Worm (Caenorhabditis elegans): ENCODE results near the gene clec-5.

The clec-5 gene

ce11 chrIII:4861744-4862401, 21.5 kb downstream of the clec-5 start, which contains the start of the genes C35D10.10 and C35D10.5 (continued):
- no peak for TF ChIP-seq Y116A8C.19 (tag; optimal IDR thresholded peaks at IDR 0.05; ENCODE audit: borderline replicate concordance)
- no peak for TF ChIP-seq grh-1 (GFP tag; IDR thresholded peaks at IDR 0.05)
- TF ChIP-seq ztf-4 (tag; optimal IDR thresholded peaks at IDR 0.05) = no peak
- TF ChIP-seq ceh-8 (GFP tag; optimal IDR thresholded peaks at IDR 0.05) = no peak

DNA sequence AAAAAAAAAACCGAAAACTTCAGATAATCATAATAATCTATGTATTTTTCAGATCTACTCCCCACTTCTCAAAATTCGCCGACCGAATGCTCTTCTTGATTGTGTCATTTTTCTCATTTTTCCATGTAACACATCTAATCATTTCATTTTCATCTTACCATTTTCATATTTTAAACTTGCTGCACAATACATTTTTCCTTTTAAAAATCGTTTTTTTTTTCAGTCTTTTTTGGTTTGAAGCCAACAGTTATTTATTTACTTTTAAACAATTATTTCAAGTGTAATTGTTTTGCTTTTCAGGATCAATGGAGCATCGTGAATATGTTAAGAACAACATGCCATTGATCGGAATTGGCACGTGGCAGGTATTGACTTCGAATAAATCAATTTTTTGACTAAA, 24.4 kb downstream of the clec-5 start, which contains the start of gene C35D10.6:
Gene C35D10.6, plus strand, starts transcription at position 301 of the 400 bp plus-strand sequence.
- no peak for TF ChIP-seq C34B4.2 (tag; optimal IDR thresholded peaks at IDR 0.05)
- no peak for TF ChIP-seq efl-1 (optimal IDR thresholded peaks at IDR 0.05)
- TF ChIP-seq efl-1 (GFP tag; optimal IDR thresholded peaks at IDR 0.05 in 1 of 2) = peak in 1 of 2 experiments; percentile 76
- no peak for TF ChIP-seq ztf-11 (tag; optimal IDR thresholded peaks at IDR 0.05)

- TF ChIP-seq nhr-28 (tag; optimal IDR thresholded peaks at IDR 0.05) (no peak), unc-30 (tag; optimal IDR thresholded peaks at IDR 0.05) (no peak), dpl-1 (GFP tag; optimal IDR thresholded peaks at IDR 0.05) (no peak), nhr-19 (GFP tag; conservative IDR thresholded peaks at IDR 0.05) (no peak), sox-4 (tag; optimal IDR thresholded peaks at IDR 0.05) (no peak), mep-1 (tag; optimal IDR thresholded peaks at IDR 0.05) (no peak), efl-1 (optimal IDR thresholded peaks at IDR 0.05) (no peak), efl-1 (GFP tag; optimal IDR thresholded peaks at IDR 0.05 in 1 of 2) (no peak), F16B12.6 (tag; optimal IDR thresholded peaks at IDR 0.05) (no peak), ztf-4 (tag; optimal IDR thresholded peaks at IDR 0.05) (no peak), ama-1 (optimal IDR thresholded peaks at IDR 0.05) (no peak), fkh-10 (GFP tag; optimal IDR thresholded peaks at IDR 0.05) (no peak), unc-86 (tag; optimal IDR thresholded peaks at IDR 0.05) (no peak), elt-3 (tag; optimal IDR thresholded peaks at IDR 0.05) (no peak), nhr-20 (tag; optimal IDR thresholded peaks at IDR 0.05) (no peak), mdl-1 (tag; optimal IDR thresholded peaks at IDR 0.05) (no peak), nhr-11 (tag; optimal IDR thresholded peaks at IDR 0.05) (no peak), unc-62 (GFP tag; optimal IDR thresholded peaks at IDR 0.05) (no peak), pqm-1 (tag; optimal IDR thresholded peaks at IDR 0.05) (no peak), C34B4.2 (tag; optimal IDR thresholded peaks at IDR 0.05) (no peak)
Observed at ce11 chrIII:4856992-4857391, 26.4 kb downstream of the clec-5 start.

DNA sequence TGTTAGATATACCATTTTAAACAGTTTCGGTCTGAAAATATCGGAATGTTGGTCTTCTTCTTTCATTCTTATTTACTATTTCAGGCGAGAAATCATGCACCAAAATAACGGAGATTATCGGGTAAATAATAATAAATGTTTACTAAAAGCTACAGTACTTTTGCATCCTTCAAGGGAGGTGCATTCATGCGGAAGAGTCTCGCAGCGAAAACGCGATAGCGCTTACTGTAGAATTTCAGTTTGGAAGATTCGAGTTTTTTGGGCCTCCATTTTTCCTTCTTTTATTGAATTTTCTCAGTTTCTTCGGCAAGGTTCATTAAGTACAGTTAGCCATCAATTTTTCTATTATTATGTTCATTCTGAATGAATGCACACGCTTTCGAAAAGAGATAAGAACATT, 27.3 kb downstream of the clec-5 start, which contains the start of gene C35D10.7:
Gene C35D10.7, plus strand, starts transcription at position 85 of the 400 bp plus-strand sequence.
- TF ChIP-seq C34B4.2 (tag; optimal IDR thresholded peaks at IDR 0.05) (no peak), lin-39 (tag; optimal IDR thresholded peaks at IDR 0.05) (no peak), lin-13 (GFP tag; optimal IDR thresholded peaks at IDR 0.05) (no peak), nhr-20 (tag; optimal IDR thresholded peaks at IDR 0.05) (no peak), nhr-90 (tag; optimal IDR thresholded peaks at IDR 0.05; ENCODE audit: poor library complexity) (no peak), isw-1 (GFP tag; IDR thresholded peaks at IDR 0.05) (no peak), F16B12.6 (tag; optimal IDR thresholded peaks at IDR 0.05) (no peak), xbp-1 (tag; optimal IDR thresholded peaks at IDR 0.05) (no peak), ztf-11 (tag; optimal IDR thresholded peaks at IDR 0.05) (no peak), aly-2 (tag; optimal IDR thresholded peaks at IDR 0.05) (no peak), mep-1 (tag; optimal IDR thresholded peaks at IDR 0.05) (no peak), nhr-19 (GFP tag; conservative IDR thresholded peaks at IDR 0.05) (no peak), zag-1 (tag; optimal IDR thresholded peaks at IDR 0.05) (no peak), pag-3 (tag; optimal IDR thresholded peaks at IDR 0.05; ENCODE audit: borderline replicate concordance, insufficient read depth) (no peak), dsc-1 (tag; optimal IDR thresholded peaks at IDR 0.05) (no peak), sptf-1 (tag; optimal IDR thresholded peaks at IDR 0.05) (no peak), fkh-8 (tag; optimal IDR thresholded peaks at IDR 0.05) (no peak), ceh-63 (GFP tag; optimal IDR thresholded peaks at IDR 0.05) (no peak)

Data from whole organism, L1 larva.